Worm (Caenorhabditis elegans) whole organism, L4 larva: ENCODE data around the gene C18E9.5.

ENCODE experiments used
- Y75B8A.6 ChIP-seq: fragments of 200-800 bp; sonication (Bioruptor generic); IDR thresholded peaks from 2 replicates; pipeline ENCODE4 v1.3.6; 2022; ENCODE audit warnings: missing genetic modification reagents, missing genetic modification characterization, missing compliant biosample characterization
- aly-2 ChIP-seq: sonication (generic microtip); optimal IDR thresholded peaks from 2 replicates; lab custom pipeline; 2018; ENCODE audit warnings: missing biosample characterization, missing genetic modification characterization
- ceh-82 ChIP-seq: sonication (generic microtip); optimal IDR thresholded peaks from 2 replicates; lab custom pipeline; 2017; ENCODE audit warnings: missing biosample characterization, missing genetic modification characterization
- fkh-10 ChIP-seq: fragments of 150-350 bp; optimal IDR thresholded peaks from 2 replicates; lab custom pipeline; 2014; ENCODE audit warnings: missing biosample characterization, missing genetic modification reagents, missing genetic modification characterization
- fos-1 ChIP-seq: fragments of 150-350 bp; optimal IDR thresholded peaks from 2 replicates; lab custom pipeline; 2014; ENCODE audit warnings: missing biosample characterization, missing genetic modification characterization
- mxl-2 ChIP-seq: fragments of 200-800 bp; sonication (Bioruptor generic); conservative IDR thresholded peaks from 2 replicates; pipeline ENCODE4 v1.3.6; 2022; ENCODE audit warnings: missing genetic modification reagents, missing genetic modification characterization, missing compliant biosample characterization
- nhr-42 ChIP-seq: fragments of 200-800 bp; sonication (Bioruptor generic); IDR thresholded peaks from 2 replicates; pipeline ENCODE4 v1.3.6; 2022; ENCODE audit warnings: missing genetic modification characterization, missing compliant biosample characterization
- nhr-77 ChIP-seq: fragments of 150-350 bp; optimal IDR thresholded peaks from 2 replicates; lab custom pipeline; 2014; ENCODE audit warnings: missing biosample characterization, missing genetic modification characterization

DNA sequence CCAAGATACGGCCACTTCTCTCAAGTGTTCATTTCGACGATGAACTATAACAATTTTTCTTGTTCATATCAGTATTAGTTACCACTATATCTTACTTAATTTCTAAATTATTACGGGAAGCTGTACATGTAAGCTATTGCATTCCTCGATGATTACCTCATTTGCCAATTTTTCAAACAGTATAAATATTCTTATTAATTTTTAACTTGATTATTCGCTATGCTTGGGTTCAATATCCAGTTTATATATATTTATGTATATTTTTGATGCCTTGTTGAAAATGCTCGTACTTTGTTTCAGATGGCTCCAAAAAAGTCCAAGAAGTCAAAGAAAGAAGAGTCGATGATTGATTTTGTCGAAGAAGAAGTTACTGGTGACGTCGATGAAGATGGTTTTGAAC is 24.6 kb downstream of the C18E9.5 start, which contains the start of gene F44G4.1:
- TF ChIP-seq fos-1 (tag; lab: Kevin White, UChicago) (no peak), aly-2 (tag; lab: Kevin White, UChicago) (no peak), nhr-42 (no peak), mxl-2 (GFP tag; lab: Robert Waterston, UW) (no peak), nhr-77 (tag; lab: Kevin White, UChicago) (no peak), ceh-82 (no peak), Y75B8A.6 (GFP tag; lab: Robert Waterston, UW) (no peak), fkh-10 (no peak)
